Worm (Caenorhabditis elegans): Measurements from ENCODE around the gene F46B6.4.

DNA sequence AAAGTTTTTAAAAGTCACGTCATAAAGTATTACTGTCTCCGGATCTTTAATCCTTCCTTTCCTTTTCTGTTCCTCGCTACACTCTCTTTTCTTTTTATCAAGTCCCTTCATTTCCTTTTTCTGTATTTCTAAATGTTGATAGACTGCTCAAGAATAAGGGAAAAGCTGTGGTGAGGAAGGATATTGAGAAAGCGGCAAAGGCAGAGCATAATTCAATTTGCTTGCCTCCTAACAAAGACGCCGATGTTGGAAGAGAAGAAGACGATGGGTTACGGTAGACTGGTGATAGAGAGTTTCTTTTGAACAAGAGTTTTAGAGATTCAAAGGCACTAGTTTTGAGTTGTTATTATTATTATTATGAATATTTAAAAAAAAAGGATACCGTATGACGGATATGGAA, 13.7 kb downstream of the F46B6.4 start:
- no peak for TF ChIP-seq rpc-1 (optimal IDR thresholded peaks at IDR 0.05)
- no peak for TF ChIP-seq rpc-1 (tag; optimal IDR thresholded peaks at IDR 0.05)
- TF ChIP-seq F22D6.2 (tag; optimal IDR thresholded peaks at IDR 0.05): no peak
- no peak for TF ChIP-seq pha-4 (tag; optimal IDR thresholded peaks at IDR 0.05)
- no peak for TF ChIP-seq ztf-18 (tag; optimal IDR thresholded peaks at IDR 0.05)
- TF ChIP-seq him-1 (tag; optimal IDR thresholded peaks at IDR 0.05): no peak
- no peak for TF ChIP-seq F23B12.7 (tag; optimal IDR thresholded peaks at IDR 0.05; ENCODE audit: insufficient read depth)
- TF ChIP-seq let-526 (GFP tag; IDR thresholded peaks at IDR 0.05): no peak
- TF ChIP-seq mes-4 (tag; optimal IDR thresholded peaks at IDR 0.05): no peak
